Worm (Caenorhabditis elegans): ENCODE results near the gene unc-27.

DNA sequence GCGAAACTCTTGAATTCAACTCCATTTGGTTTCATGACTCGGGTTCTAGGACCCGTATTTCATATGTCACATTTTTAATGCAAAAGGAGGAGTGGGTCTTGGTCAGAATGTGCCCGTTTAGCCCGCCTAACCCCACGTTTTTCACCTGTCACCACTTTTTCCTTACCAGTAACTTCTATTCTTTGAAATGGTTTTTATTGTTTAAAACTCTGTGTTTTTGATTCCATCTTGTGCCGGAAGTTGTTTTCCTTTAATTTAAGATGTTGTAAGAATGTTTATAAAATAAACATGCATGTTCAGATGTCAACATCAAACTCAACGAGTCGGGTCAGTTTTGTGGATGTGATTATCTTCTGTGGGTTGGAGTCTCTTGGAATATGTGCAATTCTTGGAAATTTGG, 10.7 kb upstream of the unc-27 start, which contains the start of gene ZK721.4:
- no peak for TF ChIP-seq nhr-28 (tag; optimal IDR thresholded peaks at IDR 0.05)
- no peak for TF ChIP-seq ceh-39 (tag; optimal IDR thresholded peaks at IDR 0.05)
- TF ChIP-seq sptf-1 (tag; optimal IDR thresholded peaks at IDR 0.05), result no peak
- no peak for TF ChIP-seq blmp-1 (tag; optimal IDR thresholded peaks at IDR 0.05)
- no peak for TF ChIP-seq hlh-1 (tag; optimal IDR thresholded peaks at IDR 0.05)
- TF ChIP-seq lin-13 (tag; optimal IDR thresholded peaks at IDR 0.05), result no peak
- TF ChIP-seq nhr-237 (tag; optimal IDR thresholded peaks at IDR 0.05), result no peak
- TF ChIP-seq nhr-76 (tag; optimal IDR thresholded peaks at IDR 0.05), result no peak
- no peak for TF ChIP-seq elt-1 (tag; optimal IDR thresholded peaks at IDR 0.05; ENCODE audit: borderline replicate concordance, insufficient read depth)
- TF ChIP-seq unc-62 (GFP tag; optimal IDR thresholded peaks at IDR 0.05), result no peak
